Worm (Caenorhabditis elegans) whole organism, late embryonic: ENCODE results near the gene lin-48.

Source experiments
- C38D4.7 ChIP-seq: fragments of 200-800 bp; sonication (Bioruptor generic); optimal IDR thresholded peaks from 2 replicates; lab custom pipeline; 2018; ENCODE audit warnings: mild to moderate bottlenecking, missing genetic modification characterization, moderate library complexity, missing compliant biosample characterization
- F13H6.1 ChIP-seq: sonication (generic microtip); optimal IDR thresholded peaks from 2 replicates; lab custom pipeline; 2016; ENCODE audit warnings: missing genetic modification characterization, missing compliant biosample characterization
- K02D7.2 ChIP-seq: sonication (generic microtip); optimal IDR thresholded peaks from 2 replicates; lab custom pipeline; 2017; ENCODE audit warnings: mild to moderate bottlenecking, missing genetic modification characterization, missing compliant biosample characterization
- K09A11.1 ChIP-seq: sonication (generic microtip); optimal IDR thresholded peaks from 2 replicates; lab custom pipeline; 2017; ENCODE audit warnings: antibody characterized with exemption, mild to moderate bottlenecking, missing genetic modification characterization, missing compliant biosample characterization; ENCODE audit not compliant: insufficient read depth
- Y22D7AL.16 ChIP-seq: sonication (generic microtip); optimal IDR thresholded peaks from 2 replicates; lab custom pipeline; 2016; ENCODE audit warnings: missing genetic modification characterization, missing compliant biosample characterization
- ama-1 ChIP-seq: fragments of 150-350 bp; optimal IDR thresholded peaks from 2 replicates; lab custom pipeline; 2014
- ceh-14 ChIP-seq: sonication (generic microtip); optimal IDR thresholded peaks from 2 replicates; lab custom pipeline; 2016; ENCODE audit warnings: missing genotype, missing genetic modification characterization, missing compliant biosample characterization
- ceh-19 ChIP-seq: fragments of 200-800 bp; sonication (Bioruptor generic); optimal IDR thresholded peaks from 2 replicates; lab custom pipeline; 2018; ENCODE audit warnings: mild to moderate bottlenecking, missing genetic modification characterization, missing compliant biosample characterization
- ceh-22 ChIP-seq: sonication (generic microtip); optimal IDR thresholded peaks from 2 replicates; lab custom pipeline; 2017; ENCODE audit warnings: missing biosample characterization, missing genetic modification characterization
- ceh-34 ChIP-seq: sonication (generic microtip); optimal IDR thresholded peaks from 2 replicates; lab custom pipeline; 2016; ENCODE audit warnings: mild to moderate bottlenecking, missing genetic modification characterization, missing compliant biosample characterization
- ceh-45 ChIP-seq: fragments of 200-800 bp; sonication (Bioruptor generic); IDR thresholded peaks from 2 replicates; pipeline ENCODE4 v1.3.6; 2022; ENCODE audit warnings: missing genetic modification reagents, missing genetic modification characterization, missing compliant biosample characterization
- ceh-48 ChIP-seq: sonication (generic microtip); optimal IDR thresholded peaks from 2 replicates; lab custom pipeline; 2016; ENCODE audit warnings: missing genetic modification characterization, inconsistent platforms, missing compliant biosample characterization
- ceh-6 ChIP-seq: fragments of 200-800 bp; sonication (Bioruptor generic); optimal IDR thresholded peaks from 2 replicates; lab custom pipeline; 2018; ENCODE audit warnings: mild to moderate bottlenecking, missing genetic modification characterization, missing compliant biosample characterization
- ceh-9 ChIP-seq: sonication (generic microtip); optimal IDR thresholded peaks from 2 replicates; lab custom pipeline; 2016; ENCODE audit warnings: mild to moderate bottlenecking, missing genetic modification characterization, inconsistent platforms, missing compliant biosample characterization
- dmd-4 ChIP-seq: sonication (generic microtip); optimal IDR thresholded peaks from 2 replicates; lab custom pipeline; 2016; ENCODE audit warnings: borderline replicate concordance, missing genetic modification characterization, missing compliant biosample characterization
- elt-4 ChIP-seq: sonication (generic microtip); optimal IDR thresholded peaks from 2 replicates; lab custom pipeline; 2016; ENCODE audit warnings: missing genetic modification characterization, missing compliant biosample characterization
- eyg-1 ChIP-seq: sonication (generic microtip); optimal IDR thresholded peaks from 2 replicates; lab custom pipeline; 2016; ENCODE audit warnings: missing genotype, missing genetic modification characterization, missing compliant biosample characterization
- fax-1 ChIP-seq: sonication (generic microtip); optimal IDR thresholded peaks from 2 replicates; lab custom pipeline; 2016; ENCODE audit warnings: missing genotype, missing genetic modification characterization, missing compliant biosample characterization
- fkh-6 ChIP-seq: sonication (generic microtip); optimal IDR thresholded peaks from 2 replicates; lab custom pipeline; 2016; ENCODE audit warnings: missing genetic modification characterization, missing compliant biosample characterization
- hlh-15 ChIP-seq: sonication (generic microtip); optimal IDR thresholded peaks from 2 replicates; lab custom pipeline; 2016; ENCODE audit warnings: missing genetic modification characterization, missing compliant biosample characterization
- hlh-6 ChIP-seq: sonication (generic microtip); optimal IDR thresholded peaks from 2 replicates; lab custom pipeline; 2016; ENCODE audit warnings: missing genotype, missing genetic modification characterization, missing compliant biosample characterization
- lin-11 ChIP-seq: fragments of 200-800 bp; sonication (Bioruptor generic); optimal IDR thresholded peaks from 2 replicates; lab custom pipeline; 2018; ENCODE audit warnings: mild to moderate bottlenecking, missing genetic modification characterization, missing compliant biosample characterization
- mec-3 ChIP-seq: sonication (generic microtip); optimal IDR thresholded peaks from 2 replicates; lab custom pipeline; 2016; ENCODE audit warnings: borderline replicate concordance, missing genetic modification characterization, missing compliant biosample characterization
- nhr-11 ChIP-seq: fragments of 150-350 bp; optimal IDR thresholded peaks from 2 replicates; lab custom pipeline; 2014; ENCODE audit warnings: missing biosample characterization, missing genetic modification characterization
- nhr-232 ChIP-seq: sonication (generic microtip); optimal IDR thresholded peaks from 2 replicates; lab custom pipeline; 2016; ENCODE audit warnings: missing genetic modification characterization, missing compliant biosample characterization
- pat-9 ChIP-seq: fragments of 200-800 bp; sonication (Bioruptor generic); optimal IDR thresholded peaks from 2 replicates; lab custom pipeline; 2018; ENCODE audit warnings: mild to moderate bottlenecking, missing genetic modification characterization, moderate library complexity, missing compliant biosample characterization
- pha-4 ChIP-seq: fragments of 150-350 bp; optimal IDR thresholded peaks from 2 replicates; lab custom pipeline; 2018; ENCODE audit warnings: missing biosample characterization, missing genetic modification reagents, missing genetic modification characterization
- pros-1 ChIP-seq: fragments of 150-350 bp; optimal IDR thresholded peaks from 2 replicates; lab custom pipeline; 2014; ENCODE audit warnings: missing biosample characterization, missing genetic modification reagents, missing genetic modification characterization
- rnt-1 ChIP-seq: sonication (generic microtip); optimal IDR thresholded peaks from 2 replicates; lab custom pipeline; 2016; ENCODE audit warnings: missing genetic modification characterization, missing compliant biosample characterization
- sdc-2 ChIP-seq: sonication (generic microtip); optimal IDR thresholded peaks from 2 replicates; lab custom pipeline; 2016; ENCODE audit warnings: missing genotype, missing genetic modification characterization, missing compliant biosample characterization
- sox-2 ChIP-seq: fragments of 200-800 bp; sonication (Bioruptor generic); IDR thresholded peaks from 2 replicates; pipeline ENCODE4 v1.3.6; 2022; ENCODE audit warnings: missing genetic modification reagents, missing genetic modification characterization, missing compliant biosample characterization
- tbx-2 ChIP-seq: sonication (generic microtip); optimal IDR thresholded peaks from 2 replicates; lab custom pipeline; 2016; ENCODE audit warnings: missing genetic modification characterization, missing compliant biosample characterization
- ttx-3 ChIP-seq: sonication (generic microtip); optimal IDR thresholded peaks from 2 replicates; lab custom pipeline; 2016; ENCODE audit warnings: missing genetic modification reagents, missing genetic modification characterization, missing compliant biosample characterization
- unc-42 ChIP-seq: sonication (generic microtip); optimal IDR thresholded peaks from 2 replicates; lab custom pipeline; 2016; ENCODE audit warnings: missing genotype, missing genetic modification characterization, missing compliant biosample characterization
- unc-55 ChIP-seq: sonication (generic microtip); optimal IDR thresholded peaks from 2 replicates; lab custom pipeline; 2017; ENCODE audit warnings: missing biosample characterization, missing genetic modification reagents, missing genetic modification characterization
- unc-86 ChIP-seq: sonication (generic microtip); optimal IDR thresholded peaks from 2 replicates; lab custom pipeline; 2016; ENCODE audit warnings: missing genetic modification characterization, missing compliant biosample characterization
- zip-5 ChIP-seq: sonication (generic microtip); optimal IDR thresholded peaks from 2 replicates; lab custom pipeline; 2016; ENCODE audit warnings: missing genetic modification characterization, missing compliant biosample characterization
- ztf-16 ChIP-seq: sonication (generic microtip); optimal IDR thresholded peaks from 2 replicates; lab custom pipeline; 2017; ENCODE audit warnings: missing genetic modification characterization, missing compliant biosample characterization

The lin-48 gene

ce11 chrIII:3716073-3716659 lies 29.1 kb upstream of the lin-48 start:
- TF ChIP-seq tbx-2 (tag; lab: Kevin White, UChicago) (peak; percentile 16), unc-55 (no peak)

ce11 chrIII:3719564-3719963 lies 25.7 kb upstream of the lin-48 start, which contains the start of gene C14B1.8:
C14B1.8 (minus strand) TSS chrIII:3719680.
- TF ChIP-seq unc-42 (tag; lab: Kevin White, UChicago) = peak; percentile 95
- TF ChIP-seq Y22D7AL.16 (tag; lab: Kevin White, UChicago) = no peak
- TF ChIP-seq rnt-1 (tag; lab: Kevin White, UChicago) = no peak
- no peak for TF ChIP-seq sdc-2

- TF ChIP-seq ztf-16 (tag; lab: Kevin White, UChicago) (no peak), ttx-3 (tag; lab: Kevin White, UChicago) (no peak), fax-1 (tag; lab: Kevin White, UChicago) (no peak), K02D7.2 (tag; lab: Kevin White, UChicago) (no peak), ceh-9 (tag; lab: Kevin White, UChicago) (no peak), pat-9 (tag; lab: Kevin White, UChicago) (no peak), nhr-232 (no peak), ceh-34 (tag; lab: Kevin White, UChicago) (no peak), pros-1 (tag; lab: Kevin White, UChicago) (no peak), fkh-6 (tag; lab: Kevin White, UChicago) (no peak), elt-4 (tag; lab: Kevin White, UChicago) (no peak), unc-42 (tag; lab: Kevin White, UChicago) (no peak), rnt-1 (tag; lab: Kevin White, UChicago) (no peak)
Measured at ce11 chrIII:3723726-3724125, 21.5 kb upstream of the lin-48 start.

ce11 chrIII:3724880-3725279 lies 20.4 kb upstream of the lin-48 start, which contains the start of gene C14B1.12:
C14B1.12 (minus strand) TSS chrIII:3724980.
- TF ChIP-seq ceh-19 (no peak), sox-2 (GFP tag; lab: Robert Waterston, UW) (no peak), F13H6.1 (no peak), pha-4 (tag; lab: Kevin White, UChicago) (no peak), ceh-14 (tag; lab: Kevin White, UChicago) (no peak), ama-1 (lab: Kevin White, UChicago) (no peak), eyg-1 (tag; lab: Kevin White, UChicago) (no peak), mec-3 (tag; lab: Kevin White, UChicago) (no peak), unc-42 (tag; lab: Kevin White, UChicago) (no peak), ceh-48 (tag; lab: Kevin White, UChicago) (no peak), lin-11 (no peak)

ce11 chrIII:3726443-3726842 lies 18.8 kb upstream of the lin-48 start, which contains the start of gene gldi-5:
gldi-5 (minus strand) TSS chrIII:3726500.
- TF ChIP-seq unc-86 (tag; lab: Kevin White, UChicago) (no peak), ceh-6 (GFP tag; lab: Kevin White, UChicago) (no peak), ceh-45 (GFP tag; lab: Robert Waterston, UW) (no peak), zip-5 (tag; lab: Kevin White, UChicago) (no peak), C38D4.7 (GFP tag; lab: Kevin White, UChicago) (no peak), hlh-15 (no peak), sdc-2 (no peak), dmd-4 (tag; lab: Kevin White, UChicago) (no peak), ceh-34 (tag; lab: Kevin White, UChicago) (no peak), ceh-14 (tag; lab: Kevin White, UChicago) (no peak), hlh-6 (tag; lab: Kevin White, UChicago) (no peak), nhr-11 (tag; lab: Kevin White, UChicago) (no peak), rnt-1 (tag; lab: Kevin White, UChicago) (no peak), K09A11.1 (tag; lab: Kevin White, UChicago) (no peak), F13H6.1 (no peak), Y22D7AL.16 (tag; lab: Kevin White, UChicago) (no peak), ceh-22 (tag; lab: Kevin White, UChicago) (no peak)
- TF ChIP-seq, all 69 proteins: peak for 0
